Fruit fly (Drosophila melanogaster): Measurements from ENCODE around the gene CG14316.

Gene CG14316

dm6 chr3R:18108442-18108841 lies 43.5 kb upstream of the CG14316 start:
- no peak for TF ChIP-seq trem (tag; optimal IDR thresholded peaks at IDR 0.05)
- TF ChIP-seq Xrp1 (GFP tag; IDR thresholded peaks at IDR 0.05), result no peak
- no peak for TF ChIP-seq dmrt11E (tag; optimal IDR thresholded peaks at IDR 0.05)
- TF ChIP-seq CG12769 (tag; optimal IDR thresholded peaks at IDR 0.05), result no peak
- no peak for TF ChIP-seq CG11695 (GFP tag; IDR thresholded peaks at IDR 0.05)
- no peak for TF ChIP-seq gsb-n (tag; optimal IDR thresholded peaks at IDR 0.05)
- no peak for TF ChIP-seq aop (GFP tag; IDR thresholded peaks at IDR 0.05)
- TF ChIP-seq sna (GFP tag; IDR thresholded peaks at IDR 0.05; ENCODE audit: partially characterized antibody), result 0 out of 2 replicates have a peak, but pooled peaks have one; percentile 23
- TF ChIP-seq gcm (GFP tag; optimal IDR thresholded peaks at IDR 0.05), result no peak
- TF ChIP-seq CG12299 (tag; optimal IDR thresholded peaks at IDR 0.05), result no peak
- TF ChIP-seq CG16813 (GFP tag; IDR thresholded peaks at IDR 0.05; ENCODE audit: partially characterized antibody), result peak; percentile 52; the same call in 1 of the 3 replicates
- no peak for TF ChIP-seq slp2 (GFP tag; optimal IDR thresholded peaks at IDR 0.05)
- no peak for TF ChIP-seq cad (GFP tag; optimal IDR thresholded peaks at IDR 0.05)
- TF ChIP-seq Gug (GFP tag; IDR thresholded peaks at IDR 0.05), result no peak
- TF ChIP-seq CG14050 (GFP tag; IDR thresholded peaks at IDR 0.05), result no peak
- TF ChIP-seq otp (GFP tag; IDR thresholded peaks at IDR 0.05), result no peak
- TF ChIP-seq CG7963 (GFP tag; IDR thresholded peaks at IDR 0.05; ENCODE audit: partially characterized antibody), result no peak
- TF ChIP-seq bbx (GFP tag; IDR thresholded peaks at IDR 0.05; ENCODE audit: partially characterized antibody), result no peak
- no peak for TF ChIP-seq Mad (GFP tag; optimal IDR thresholded peaks at IDR 0.05)
- peak; percentile 38 for TF ChIP-seq Scr (GFP tag; IDR thresholded peaks at IDR 0.05; ENCODE audit: partially characterized antibody)
- no peak for TF ChIP-seq CG6272 (GFP tag; IDR thresholded peaks at IDR 0.05)
- TF ChIP-seq crol (GFP tag; IDR thresholded peaks at IDR 0.05), result no peak
- peak; percentile 36; the same call in 1 of the 2 replicates for TF ChIP-seq amos (GFP tag; IDR thresholded peaks at IDR 0.05; ENCODE audit: partially characterized antibody)
- no peak for TF ChIP-seq YL-1 (GFP tag; optimal IDR thresholded peaks at IDR 0.05)
- TF ChIP-seq zfh1 (GFP tag; IDR thresholded peaks at IDR 0.05), result no peak
- no peak for TF ChIP-seq CG10267 (tag; optimal IDR thresholded peaks at IDR 0.05)
- 0 out of 2 replicates have a peak, but pooled peaks have one; percentile 24 for TF ChIP-seq Bgb (GFP tag; IDR thresholded peaks at IDR 0.05; ENCODE audit: partially characterized antibody)
- TF ChIP-seq cg (GFP tag; optimal IDR thresholded peaks at IDR 0.05), result no peak
- TF ChIP-seq Ets97D (GFP tag; optimal IDR thresholded peaks at IDR 0.05), result no peak
- TF ChIP-seq CG32767 (GFP tag; IDR thresholded peaks at IDR 0.05), result no peak
- peak; percentile 41 for TF ChIP-seq Med (GFP tag)
- no peak for TF ChIP-seq nerfin-1 (tag; optimal IDR thresholded peaks at IDR 0.05)
- no peak for TF ChIP-seq unpg (GFP tag; optimal IDR thresholded peaks at IDR 0.05)
- no peak for TF ChIP-seq mirr (GFP tag; optimal IDR thresholded peaks at IDR 0.05)
- no peak for TF ChIP-seq btn (GFP tag; optimal IDR thresholded peaks at IDR 0.05)
- no peak for TF ChIP-seq lola (GFP tag; optimal IDR thresholded peaks at IDR 0.05)
- TF ChIP-seq CG14860 (GFP tag; IDR thresholded peaks at IDR 0.05; ENCODE audit: partially characterized antibody), result peak; percentile 25; the same call in 1 of the 3 replicates
- no peak for TF ChIP-seq CG9437 (GFP tag; optimal IDR thresholded peaks at IDR 0.05)
- no peak for TF ChIP-seq CG15479 (GFP tag; optimal IDR thresholded peaks at IDR 0.05)
- TF ChIP-seq CG6765 (GFP tag; optimal IDR thresholded peaks at IDR 0.05), result no peak
- TF ChIP-seq Bdp1 (GFP tag; optimal IDR thresholded peaks at IDR 0.05), result peak; percentile 95
- no peak for TF ChIP-seq CG17912 (GFP tag; optimal IDR thresholded peaks at IDR 0.05)

Measured in whole organism, embryonic.